Fruit fly (Drosophila melanogaster): ENCODE measurements around the gene CG13813.

dm6 chr3L:20194731-20195130 lies 36.7 kb upstream of the CG13813 start:
- TF ChIP-seq pad (GFP tag; optimal IDR thresholded peaks at IDR 0.05) (no peak), CG33017 (tag; optimal IDR thresholded peaks at IDR 0.05) (no peak), Clk (GFP tag; optimal IDR thresholded peaks at IDR 0.05) (no peak), Mnt (GFP tag; optimal IDR thresholded peaks at IDR 0.05) (no peak), toe (GFP tag; optimal IDR thresholded peaks at IDR 0.05) (peak; percentile 0), bab1 (GFP tag; optimal IDR thresholded peaks at IDR 0.05) (no peak)

Measured in whole organism, adult.